Worm (Caenorhabditis elegans) whole organism, L1 larva: ENCODE results near the gene math-18.

Experiments
- ces-1 ChIP-seq: fragments of 150-350 bp; optimal IDR thresholded peaks from 2 replicates; lab custom pipeline; 2014; ENCODE audit warnings: missing biosample characterization, missing genetic modification reagents, missing genetic modification characterization
- fos-1 ChIP-seq: fragments of 150-350 bp; optimal IDR thresholded peaks from 2 replicates; lab custom pipeline; 2014; ENCODE audit warnings: missing biosample characterization, missing genetic modification characterization
- irx-1 ChIP-seq: sonication (generic microtip); optimal IDR thresholded peaks from 2 replicates; lab custom pipeline; 2016; ENCODE audit warnings: missing genetic modification characterization, missing compliant biosample characterization
- lin-13 ChIP-seq: fragments of 150-350 bp; optimal IDR thresholded peaks from 2 replicates; lab custom pipeline; 2014; ENCODE audit warnings: missing biosample characterization, missing genetic modification reagents, missing genetic modification characterization
- lin-35 ChIP-seq, 2 experiments: fragments of 150-350 bp; optimal IDR thresholded peaks; 2 replicates each; lab custom pipeline; 2014; ENCODE audit warnings: missing biosample characterization in 2 of 2, missing genetic modification characterization in 2 of 2, missing genetic modification reagents in 2 of 2
- lin-39 ChIP-seq: fragments of 150-350 bp; optimal IDR thresholded peaks from 2 replicates; lab custom pipeline; 2014; ENCODE audit warnings: missing biosample characterization, missing genetic modification reagents, missing genetic modification characterization
- lsy-2 ChIP-seq, 2 experiments: fragments of 150-350 bp; optimal IDR thresholded peaks; 2 replicates each; lab custom pipeline; 2014; ENCODE audit warnings: missing biosample characterization in 2 of 2, missing genetic modification characterization in 2 of 2
- nhr-76 ChIP-seq: sonication (generic microtip); optimal IDR thresholded peaks from 2 replicates; lab custom pipeline; 2017; ENCODE audit warnings: missing biosample characterization, missing genetic modification characterization

ce11 chrII:2190522-2190921 is 36.7 kb downstream of the math-18 start:
- TF ChIP-seq irx-1 (tag; lab: Kevin White, UChicago) (no peak), lin-35 (GFP tag; optimal IDR thresholded peaks at IDR 0.05; lab: Kevin White, UChicago) (no peak), fos-1 (tag; lab: Kevin White, UChicago) (no peak), lin-13 (GFP tag; lab: Kevin White, UChicago) (no peak), nhr-76 (no peak), ces-1 (no peak), lin-39 (tag; lab: Kevin White, UChicago) (no peak), lsy-2 (tag; optimal IDR thresholded peaks at IDR 0.05; lab: Kevin White, UChicago) (no peak)
